Fruit fly (Drosophila melanogaster) whole organism, embryonic: ENCODE results near the gene CG32487.

Experiments
- Adf1 ChIP-seq: fragments of 200-800 bp; sonication (Bioruptor generic); IDR thresholded peaks from 2 replicates; pipeline ENCODE4 v1.3.6; 2022; ENCODE audit warnings: missing biosample characterization, missing genetic modification characterization
- Bgb ChIP-seq: fragments of 200-800 bp; sonication (Bioruptor generic); IDR thresholded peaks from 2 replicates; pipeline ENCODE4 v1.3.6; 2022; ENCODE audit warnings: missing biosample characterization, missing genetic modification characterization; ENCODE audit not compliant: partially characterized antibody
- Bteb2 ChIP-seq: fragments of 200-800 bp; sonication (Bioruptor generic); optimal IDR thresholded peaks from 2 replicates; lab custom pipeline; 2016; ENCODE audit warnings: missing biosample characterization, missing genetic modification characterization
- CG10147 ChIP-seq: fragments of 200-800 bp; sonication (Bioruptor generic); optimal IDR thresholded peaks from 2 replicates; lab custom pipeline; 2019; ENCODE audit warnings: missing biosample characterization, mild to moderate bottlenecking, missing genetic modification characterization, moderate library complexity
- CG11723 ChIP-seq: fragments of 200-800 bp; sonication (Bioruptor generic); optimal IDR thresholded peaks from 2 replicates; lab custom pipeline; 2017; ENCODE audit warnings: missing biosample characterization, mild to moderate bottlenecking, missing genetic modification characterization
- CG13424 ChIP-seq: fragments of 200-800 bp; sonication (Bioruptor generic); optimal IDR thresholded peaks from 2 replicates; lab custom pipeline; 2019; ENCODE audit warnings: missing biosample characterization, mild to moderate bottlenecking, missing genetic modification characterization, moderate library complexity
- CG15011 ChIP-seq: fragments of 200-800 bp; sonication (Bioruptor generic); optimal IDR thresholded peaks from 3 replicates; lab custom pipeline; 2018; ENCODE audit warnings: missing biosample characterization, mild to moderate bottlenecking, missing genetic modification characterization
- CG1529 ChIP-seq: fragments of 200-800 bp; sonication (Bioruptor generic); optimal IDR thresholded peaks from 3 replicates; lab custom pipeline; 2018; ENCODE audit warnings: missing biosample characterization, missing genetic modification characterization
- CG17186 ChIP-seq: fragments of 200-800 bp; sonication (Bioruptor generic); optimal IDR thresholded peaks from 3 replicates; lab custom pipeline; 2017; ENCODE audit warnings: missing biosample characterization, missing genetic modification reagents, missing genetic modification characterization
- CG2116 ChIP-seq: fragments of 200-800 bp; sonication (Bioruptor generic); optimal IDR thresholded peaks from 3 replicates; lab custom pipeline; 2018; ENCODE audit warnings: missing biosample characterization, mild to moderate bottlenecking, missing genetic modification characterization
- CG2712 ChIP-seq: fragments of 200-800 bp; optimal IDR thresholded peaks from 3 replicates; lab custom pipeline; 2019; ENCODE audit warnings: missing biosample characterization, mild to moderate bottlenecking, missing genetic modification characterization, moderate library complexity
- CG30403 ChIP-seq: fragments of 200-800 bp; sonication (Bioruptor generic); optimal IDR thresholded peaks from 3 replicates; lab custom pipeline; 2016; ENCODE audit warnings: missing biosample characterization, missing genetic modification characterization
- CG32767 ChIP-seq: fragments of 200-800 bp; sonication (Bioruptor generic); IDR thresholded peaks from 2 replicates; pipeline ENCODE4 v1.3.6; 2022; ENCODE audit warnings: missing biosample characterization, missing genetic modification characterization
- CG5245 ChIP-seq: fragments of 200-800 bp; sonication (Bioruptor generic); optimal IDR thresholded peaks from 3 replicates; lab custom pipeline; 2016; ENCODE audit warnings: missing biosample characterization, missing genetic modification characterization
- CG6683 ChIP-seq: fragments of 200-800 bp; sonication (Bioruptor generic); optimal IDR thresholded peaks from 2 replicates; lab custom pipeline; 2017; ENCODE audit warnings: missing biosample characterization, mild to moderate bottlenecking, missing genetic modification characterization, missing genetic modification reagents
- CG6854 ChIP-seq: fragments of 200-800 bp; sonication (Bioruptor generic); optimal IDR thresholded peaks from 3 replicates; lab custom pipeline; 2017; ENCODE audit warnings: missing biosample characterization, mild to moderate bottlenecking, missing genetic modification characterization
- CG8089 ChIP-seq: fragments of 200-800 bp; sonication (Bioruptor generic); optimal IDR thresholded peaks from 3 replicates; lab custom pipeline; 2016; ENCODE audit warnings: missing biosample characterization, missing genetic modification characterization
- CG9932 ChIP-seq: fragments of 200-800 bp; sonication (Bioruptor generic); IDR thresholded peaks from 2 replicates; pipeline ENCODE4 v1.3.6; 2022; ENCODE audit warnings: missing biosample characterization, missing genetic modification characterization
- Dad ChIP-seq: fragments of 200-800 bp; sonication (Bioruptor generic); optimal IDR thresholded peaks from 3 replicates; lab custom pipeline; 2016; ENCODE audit warnings: missing biosample characterization, missing genetic modification characterization
- Dip2 ChIP-seq: fragments of 200-800 bp; sonication (Bioruptor generic); IDR thresholded peaks from 2 replicates; pipeline ENCODE4 v1.3.6; 2022; ENCODE audit warnings: missing biosample characterization, missing genetic modification characterization
- Elba2 ChIP-seq: fragments of 200-800 bp; sonication (Bioruptor generic); optimal IDR thresholded peaks from 3 replicates; lab custom pipeline; 2016; ENCODE audit warnings: missing biosample characterization, missing genetic modification characterization
- HLH4C ChIP-seq: fragments of 200-800 bp; sonication (Bioruptor generic); IDR thresholded peaks from 3 replicates; pipeline ENCODE4 v1.3.6; 2022; ENCODE audit warnings: missing biosample characterization, missing genetic modification characterization; ENCODE audit not compliant: partially characterized antibody
- Hr78 ChIP-seq, 2 experiments: fragments of 200-800 bp in 1 of 2; fragments of >200 bp in 1 of 2; sonication (Bioruptor generic) in 1 of 2; optimal IDR thresholded peaks; 2 replicates each; lab custom pipeline; 2017 to 2019; ENCODE audit warnings: missing biosample characterization in 2 of 2, missing genetic modification characterization in 2 of 2, mild to moderate bottlenecking in 1 of 2, moderate library complexity in 1 of 2
- Hsf ChIP-seq: fragments of 200-800 bp; sonication (Bioruptor generic); optimal IDR thresholded peaks from 3 replicates; lab custom pipeline; 2016; ENCODE audit warnings: missing biosample characterization, missing genetic modification characterization
- Max ChIP-seq: fragments of 200-800 bp; sonication (Bioruptor generic); optimal IDR thresholded peaks from 2 replicates; lab custom pipeline; 2016; ENCODE audit warnings: missing biosample characterization, mild to moderate bottlenecking, missing genetic modification characterization
- Myb ChIP-seq: fragments of 200-800 bp; sonication (Bioruptor generic); optimal IDR thresholded peaks from 2 replicates; lab custom pipeline; 2016; ENCODE audit warnings: missing biosample characterization, missing genetic modification characterization
- Nf-YB ChIP-seq: fragments of 200-800 bp; sonication (Bioruptor generic); optimal IDR thresholded peaks from 3 replicates; lab custom pipeline; 2019; ENCODE audit warnings: missing biosample characterization, mild to moderate bottlenecking, missing genetic modification characterization, moderate library complexity
- Opbp ChIP-seq: fragments of 200-800 bp; sonication (Bioruptor generic); IDR thresholded peaks from 3 replicates; pipeline ENCODE4 v1.3.6; 2022; ENCODE audit warnings: missing biosample characterization, missing genetic modification characterization; ENCODE audit not compliant: partially characterized antibody
- Optix ChIP-seq: fragments of 200-800 bp; sonication (Bioruptor generic); IDR thresholded peaks from 3 replicates; pipeline ENCODE4 v1.3.6; 2022; ENCODE audit warnings: missing biosample characterization, missing genetic modification characterization
- amos ChIP-seq: fragments of 200-800 bp; sonication (Bioruptor generic); IDR thresholded peaks from 2 replicates; pipeline ENCODE4 v1.3.6; 2022; ENCODE audit warnings: missing biosample characterization, missing genetic modification characterization; ENCODE audit not compliant: partially characterized antibody
- ap ChIP-seq: fragments of 200-800 bp; sonication (Bioruptor generic); IDR thresholded peaks from 2 replicates; pipeline ENCODE4 v1.3.6; 2022; ENCODE audit warnings: missing biosample characterization, missing genetic modification characterization
- bowl ChIP-seq: fragments of 200-800 bp; sonication (Bioruptor generic); IDR thresholded peaks from 2 replicates; pipeline ENCODE4 v1.3.6; 2022; ENCODE audit warnings: missing biosample characterization, missing genetic modification characterization
- dan ChIP-seq: fragments of 200-800 bp; sonication (Bioruptor generic); IDR thresholded peaks from 2 replicates; pipeline ENCODE4 v1.3.6; 2022; ENCODE audit warnings: missing biosample characterization, missing genetic modification characterization
- dmrt11E ChIP-seq: fragments of 200-800 bp; sonication (Bioruptor generic); optimal IDR thresholded peaks from 3 replicates; lab custom pipeline; 2018; ENCODE audit warnings: missing biosample characterization, mild to moderate bottlenecking, missing genetic modification characterization, moderate library complexity
- gt ChIP-seq: fragments of 200-800 bp; sonication (Bioruptor generic); IDR thresholded peaks from 2 replicates; pipeline ENCODE4 v1.3.6; 2022; ENCODE audit warnings: missing biosample characterization, missing genetic modification characterization
- her ChIP-seq: fragments of 200-800 bp; sonication (Bioruptor generic); optimal IDR thresholded peaks from 2 replicates; lab custom pipeline; 2016; ENCODE audit warnings: missing biosample characterization, missing genetic modification characterization
- jigr1 ChIP-seq: fragments of 200-800 bp; sonication (Bioruptor generic); IDR thresholded peaks from 3 replicates; pipeline ENCODE4 v1.3.6; 2022; ENCODE audit warnings: missing biosample characterization, missing genetic modification characterization
- klu ChIP-seq: fragments of 200-800 bp; sonication (Bioruptor generic); IDR thresholded peaks from 2 replicates; pipeline ENCODE4 v1.3.6; 2022; ENCODE audit warnings: missing biosample characterization, missing genetic modification characterization
- lbe ChIP-seq: fragments of 200-800 bp; sonication (Bioruptor generic); optimal IDR thresholded peaks from 2 replicates; lab custom pipeline; 2016; ENCODE audit warnings: missing biosample characterization, mild to moderate bottlenecking, missing genetic modification characterization
- org-1 ChIP-seq: fragments of 200-800 bp; sonication (Bioruptor generic); optimal IDR thresholded peaks from 2 replicates; lab custom pipeline; 2017; ENCODE audit warnings: missing biosample characterization, missing genetic modification characterization
- pros ChIP-seq: fragments of 200-800 bp; sonication (Bioruptor generic); optimal IDR thresholded peaks from 3 replicates; lab custom pipeline; 2019; ENCODE audit warnings: missing biosample characterization, mild to moderate bottlenecking, missing genetic modification characterization, moderate library complexity
- pzg ChIP-seq: fragments of 200-800 bp; sonication (Bioruptor generic); optimal IDR thresholded peaks from 3 replicates; lab custom pipeline; 2018; ENCODE audit warnings: missing biosample characterization, mild to moderate bottlenecking, missing genetic modification characterization, moderate library complexity
- sens-2 ChIP-seq: fragments of 200-800 bp; sonication (Bioruptor generic); IDR thresholded peaks from 2 replicates; pipeline ENCODE4 v1.3.6; 2022; ENCODE audit warnings: missing biosample characterization, missing genetic modification characterization
- sima ChIP-seq: fragments of 200-800 bp; sonication (Bioruptor generic); optimal IDR thresholded peaks from 2 replicates; lab custom pipeline; 2016; ENCODE audit warnings: missing biosample characterization, missing genetic modification characterization
- tap ChIP-seq: fragments of 200-800 bp; optimal IDR thresholded peaks from 3 replicates; lab custom pipeline; 2019; ENCODE audit warnings: missing biosample characterization, mild to moderate bottlenecking, missing genetic modification characterization, moderate library complexity
- tgo ChIP-seq: fragments of 200-800 bp; sonication (Bioruptor generic); IDR thresholded peaks from 3 replicates; pipeline ENCODE4 v1.3.6; 2022; ENCODE audit warnings: missing biosample characterization, missing genetic modification characterization
- tio ChIP-seq: fragments of 200-800 bp; sonication (Bioruptor generic); optimal IDR thresholded peaks from 2 replicates; lab custom pipeline; 2017; ENCODE audit warnings: missing biosample characterization, missing genetic modification characterization, inconsistent platforms
- vfl ChIP-seq: fragments of 200-800 bp; sonication (Bioruptor generic); optimal IDR thresholded peaks from 2 replicates; lab custom pipeline; 2016; ENCODE audit warnings: missing biosample characterization, missing genetic modification characterization

The CG32487 gene

dm6 chr3L:3060054-3060979, 43.3 kb upstream of the CG32487 start (continued):
- TF ChIP-seq Dad (GFP tag; lab: Kevin White, UChicago) (peak; percentile 99), sens-2 (peak; percentile 98), bowl (GFP tag; lab: Robert Waterston, UW) (peak; percentile 98), jigr1 (peak; percentile 99), Myb (GFP tag; lab: Kevin White, UChicago) (peak; percentile 93), Hsf (GFP tag; lab: Kevin White, UChicago) (peak; percentile 99), Bgb (GFP tag; lab: Robert Waterston, UW) (no peak), her (peak; percentile 97), Elba2 (GFP tag; lab: Kevin White, UChicago) (peak; percentile 88), org-1 (peak; percentile 99), pzg (GFP tag; lab: Kevin White, UChicago) (peak; percentile 35), klu (GFP tag; lab: Robert Waterston, UW) (peak; percentile 98), gt (peak; percentile 98), Nf-YB (peak; percentile 76), tap (tag; lab: Kevin White, UChicago) (peak; percentile 97), Adf1 (GFP tag; lab: Robert Waterston, UW) (peak; percentile 89), dmrt11E (tag; lab: Kevin White, UChicago) (peak; percentile 92), tio (peak; percentile 99), dan (GFP tag; lab: Robert Waterston, UW) (peak; percentile 98), HLH4C (GFP tag; lab: Robert Waterston, UW) (no peak), CG30403 (GFP tag; lab: Kevin White, UChicago) (peak; percentile 99), CG2712 (tag; lab: Kevin White, UChicago) (peak; percentile 97), Max (GFP tag; lab: Kevin White, UChicago) (peak; percentile 96), tgo (peak; percentile 99), CG10147 (GFP tag; lab: Kevin White, UChicago) (peak; percentile 93), Optix (GFP tag; lab: Robert Waterston, UW) (peak; percentile 100), Opbp (no peak; the same call in 2 of the 3 replicates), CG15011 (GFP tag; lab: Kevin White, UChicago) (peak; percentile 97), Dip2 (GFP tag; lab: Robert Waterston, UW) (peak; percentile 76), CG6683 (GFP tag; lab: Kevin White, UChicago) (peak; percentile 95), CG8089 (GFP tag; lab: Kevin White, UChicago) (peak; percentile 98), CG6854 (GFP tag; lab: Kevin White, UChicago) (peak; percentile 96), pros (GFP tag; lab: Kevin White, UChicago) (no peak), CG11723 (peak; percentile 99), CG2116 (GFP tag; lab: Kevin White, UChicago) (peak; percentile 80), CG32767 (GFP tag; lab: Robert Waterston, UW) (peak; percentile 99), Bteb2 (peak; percentile 97), CG5245 (GFP tag; lab: Kevin White, UChicago) (peak; percentile 98), amos (GFP tag; lab: Robert Waterston, UW) (no peak; the same call in 1 of the 2 replicates), CG9932 (GFP tag; lab: Robert Waterston, UW) (peak; percentile 99), lbe (peak; percentile 99), CG17186 (GFP tag; lab: Kevin White, UChicago) (peak; percentile 93), CG1529 (GFP tag; lab: Kevin White, UChicago) (peak; percentile 96), sima (GFP tag; lab: Kevin White, UChicago) (peak; percentile 93), Hr78 (GFP tag; optimal IDR thresholded peaks at IDR 0.05; lab: Kevin White, UChicago) (peak in 1 of 2 experiments; percentile 88), ap (GFP tag; lab: Robert Waterston, UW) (peak; percentile 99), CG13424 (peak; percentile 97), vfl (GFP tag; lab: Kevin White, UChicago) (peak; percentile 98)
